Worm (Caenorhabditis elegans) whole organism, L2 larva: ENCODE results near the gene cyn-6.

Experiments used
- R02D3.7 ChIP-seq: fragments of 150-350 bp; optimal IDR thresholded peaks from 2 replicates; lab custom pipeline; 2014; ENCODE audit warnings: missing biosample characterization, missing genetic modification characterization
- lin-13 ChIP-seq: fragments of 150-350 bp; optimal IDR thresholded peaks from 2 replicates; lab custom pipeline; 2014; ENCODE audit warnings: missing biosample characterization, missing genetic modification reagents, missing genetic modification characterization
- nhr-10 ChIP-seq: sonication (generic microtip); optimal IDR thresholded peaks from 2 replicates; lab custom pipeline; 2017; ENCODE audit warnings: missing biosample characterization, missing genetic modification characterization
- nhr-21 ChIP-seq: fragments of 150-350 bp; optimal IDR thresholded peaks from 2 replicates; lab custom pipeline; 2014; ENCODE audit warnings: missing biosample characterization, missing genetic modification characterization
- nhr-237 ChIP-seq: fragments of 150-350 bp; optimal IDR thresholded peaks from 2 replicates; lab custom pipeline; 2014; ENCODE audit warnings: missing biosample characterization, missing genetic modification characterization
- snpc-4 ChIP-seq: fragments of 150-350 bp; optimal IDR thresholded peaks from 2 replicates; lab custom pipeline; 2014; ENCODE audit warnings: missing biosample characterization, missing genetic modification characterization
- unc-39 ChIP-seq: fragments of 150-350 bp; optimal IDR thresholded peaks from 2 replicates; lab custom pipeline; 2014; ENCODE audit warnings: missing biosample characterization, missing genetic modification characterization

- no peak for TF ChIP-seq unc-39 (tag; lab: Kevin White, UChicago)
- TF ChIP-seq lin-13 (GFP tag; lab: Kevin White, UChicago) = no peak
- TF ChIP-seq nhr-237 = no peak
- TF ChIP-seq R02D3.7 (tag; lab: Kevin White, UChicago) = no peak
- TF ChIP-seq snpc-4 = no peak
- no peak for TF ChIP-seq nhr-21
- no peak for TF ChIP-seq nhr-10 (tag; lab: Kevin White, UChicago)
Observed at ce11 chrIII:744459-744858, 28.8 kb upstream of the cyn-6 start.
